Fruit fly (Drosophila melanogaster) whole organism, embryonic: ENCODE data around the gene CG10345.

Source experiments
- Abd-B ChIP-seq: fragments of 200-800 bp; sonication (Bioruptor generic); optimal IDR thresholded peaks from 2 replicates; lab custom pipeline; 2018; ENCODE audit warnings: missing biosample characterization, mild to moderate bottlenecking, missing genetic modification characterization, moderate library complexity
- CG1024 ChIP-seq: fragments of 200-800 bp; sonication (Bioruptor generic); IDR thresholded peaks from 2 replicates; pipeline ENCODE4 v1.3.6; 2022; ENCODE audit warnings: missing biosample characterization, missing genetic modification characterization
- CG10366 ChIP-seq: fragments of 200-800 bp; sonication (Bioruptor generic); IDR thresholded peaks from 2 replicates; pipeline ENCODE4 v1.3.6; 2022; ENCODE audit warnings: missing biosample characterization, missing genetic modification characterization
- CG10543 ChIP-seq: fragments of 200-800 bp; sonication (Bioruptor generic); optimal IDR thresholded peaks from 3 replicates; lab custom pipeline; 2017; ENCODE audit warnings: missing biosample characterization, mild to moderate bottlenecking, missing genetic modification characterization, moderate library complexity
- CG11085 ChIP-seq: fragments of 200-800 bp; sonication (Bioruptor generic); IDR thresholded peaks from 2 replicates; pipeline ENCODE4 v1.3.6; 2022; ENCODE audit warnings: missing biosample characterization, missing genetic modification characterization
- CG11456 ChIP-seq: fragments of 200-800 bp; sonication (Bioruptor generic); IDR thresholded peaks from 3 replicates; pipeline ENCODE4 v1.3.6; 2022; ENCODE audit warnings: missing biosample characterization, missing genetic modification characterization
- CG12391 ChIP-seq: fragments of 200-800 bp; sonication (Bioruptor generic); optimal IDR thresholded peaks from 3 replicates; lab custom pipeline; 2018; ENCODE audit warnings: missing biosample characterization, mild to moderate bottlenecking, missing genetic modification characterization, moderate library complexity
- CG12769 ChIP-seq: fragments of 200-800 bp; sonication (Bioruptor generic); optimal IDR thresholded peaks from 2 replicates; lab custom pipeline; 2019; ENCODE audit warnings: missing biosample characterization, mild to moderate bottlenecking, missing genetic modification characterization, moderate library complexity
- CG14860 ChIP-seq: fragments of 200-800 bp; sonication (Bioruptor generic); IDR thresholded peaks from 3 replicates; pipeline ENCODE4 v1.3.6; 2022; ENCODE audit warnings: missing biosample characterization, missing genetic modification characterization; ENCODE audit not compliant: partially characterized antibody
- CG14965 ChIP-seq: fragments of 200-800 bp; sonication (Bioruptor generic); optimal IDR thresholded peaks from 2 replicates; lab custom pipeline; 2016; ENCODE audit warnings: missing biosample characterization, missing genetic modification characterization, borderline replicate concordance
- CG17568 ChIP-seq: fragments of 200-800 bp; sonication (Bioruptor generic); optimal IDR thresholded peaks from 2 replicates; lab custom pipeline; 2018; ENCODE audit warnings: missing biosample characterization, mild to moderate bottlenecking, missing genetic modification characterization, moderate library complexity
- CG2120 ChIP-seq: fragments of 200-800 bp; sonication (Bioruptor generic); optimal IDR thresholded peaks from 3 replicates; lab custom pipeline; 2016; ENCODE audit warnings: missing biosample characterization, missing genetic modification characterization
- CG33213 ChIP-seq: fragments of 200-800 bp; sonication (Bioruptor generic); optimal IDR thresholded peaks from 3 replicates; lab custom pipeline; 2016; ENCODE audit warnings: missing biosample characterization, missing genetic modification characterization
- CG3995 ChIP-seq: fragments of 200-800 bp; sonication (Bioruptor generic); optimal IDR thresholded peaks from 3 replicates; lab custom pipeline; 2016; ENCODE audit warnings: missing biosample characterization, missing genetic modification characterization
- CG4282 ChIP-seq: fragments of 200-800 bp; sonication (Bioruptor generic); optimal IDR thresholded peaks from 2 replicates; lab custom pipeline; 2016; ENCODE audit warnings: missing biosample characterization, missing genetic modification characterization
- CG8359 ChIP-seq: fragments of 200-800 bp; sonication (Bioruptor generic); optimal IDR thresholded peaks from 2 replicates; lab custom pipeline; 2017; ENCODE audit warnings: missing biosample characterization, mild to moderate bottlenecking, missing genetic modification characterization, borderline replicate concordance
- Dad ChIP-seq: fragments of 200-800 bp; sonication (Bioruptor generic); optimal IDR thresholded peaks from 3 replicates; lab custom pipeline; 2016; ENCODE audit warnings: missing biosample characterization, missing genetic modification characterization
- Dll ChIP-seq: fragments of 200-800 bp; sonication (Bioruptor generic); IDR thresholded peaks from 4 replicates; pipeline ENCODE4 v1.3.6; 2022; ENCODE audit warnings: missing biosample characterization, missing genetic modification characterization; ENCODE audit not compliant: partially characterized antibody
- Doc3 ChIP-seq: fragments of 200-800 bp; sonication (Bioruptor generic); IDR thresholded peaks from 3 replicates; pipeline ENCODE4 v1.3.6; 2022; ENCODE audit warnings: missing biosample characterization, missing genetic modification characterization; ENCODE audit not compliant: partially characterized antibody
- Drgx ChIP-seq: fragments of 200-800 bp; sonication (Bioruptor generic); IDR thresholded peaks from 2 replicates; pipeline ENCODE4 v1.3.6; 2022; ENCODE audit warnings: missing biosample characterization, missing genetic modification characterization
- HHEX ChIP-seq: fragments of 200-800 bp; sonication (Bioruptor generic); optimal IDR thresholded peaks from 3 replicates; lab custom pipeline; 2017; ENCODE audit warnings: missing biosample characterization, mild to moderate bottlenecking, missing genetic modification characterization, missing genetic modification reagents
- HLHmδ ChIP-seq: fragments of 200-800 bp; sonication (Bioruptor generic); optimal IDR thresholded peaks from 2 replicates; lab custom pipeline; 2018; ENCODE audit warnings: missing biosample characterization, mild to moderate bottlenecking, missing genetic modification characterization, moderate library complexity
- Hmr ChIP-seq: fragments of 200-800 bp; sonication (Bioruptor generic); optimal IDR thresholded peaks from 3 replicates; lab custom pipeline; 2017; ENCODE audit warnings: mild to moderate bottlenecking, missing biosample characterization, missing genetic modification reagents, missing genetic modification characterization
- Kr ChIP-seq: fragments of 200-800 bp; sonication (Bioruptor generic); optimal IDR thresholded peaks from 2 replicates; lab custom pipeline; 2017; ENCODE audit warnings: missing biosample characterization, mild to moderate bottlenecking, missing genetic modification characterization
- Lhr ChIP-seq: fragments of 200-800 bp; sonication (Bioruptor generic); optimal IDR thresholded peaks from 3 replicates; lab custom pipeline; 2017; ENCODE audit warnings: mild to moderate bottlenecking, missing biosample characterization, missing genetic modification reagents, missing genetic modification characterization
- Optix ChIP-seq: fragments of 200-800 bp; sonication (Bioruptor generic); IDR thresholded peaks from 3 replicates; pipeline ENCODE4 v1.3.6; 2022; ENCODE audit warnings: missing biosample characterization, missing genetic modification characterization
- Sry-β ChIP-seq: fragments of 200-800 bp; sonication (Bioruptor generic); optimal IDR thresholded peaks from 2 replicates; lab custom pipeline; 2018; ENCODE audit warnings: missing biosample characterization, mild to moderate bottlenecking, missing genetic modification characterization, moderate library complexity
- Stat92E ChIP-seq, 3 experiments: fragments of >200 bp in 2 of 3; fragments of 200-800 bp in 1 of 3; sonication (Bioruptor generic) in 1 of 3; optimal IDR thresholded peaks; 2 replicates each; lab custom pipeline; 2017 to 2019; ENCODE audit warnings: missing biosample characterization in 3 of 3, missing genetic modification characterization in 3 of 3, mild to moderate bottlenecking in 1 of 3, moderate library complexity in 1 of 3
- ac ChIP-seq: fragments of 200-800 bp; sonication (Bioruptor generic); optimal IDR thresholded peaks from 3 replicates; lab custom pipeline; 2017; ENCODE audit warnings: missing biosample characterization, mild to moderate bottlenecking, missing genetic modification characterization
- bsh ChIP-seq, 2 experiments: fragments of 200-800 bp; sonication (Bioruptor generic); optimal IDR thresholded peaks; 2 replicates each; lab custom pipeline; 2017 to 2018; ENCODE audit warnings: mild to moderate bottlenecking in 2 of 2, missing biosample characterization in 2 of 2, missing genetic modification characterization in 2 of 2, moderate library complexity in 1 of 2
- btn ChIP-seq: fragments of 200-800 bp; sonication (Bioruptor generic); optimal IDR thresholded peaks from 2 replicates; lab custom pipeline; 2016; ENCODE audit warnings: missing biosample characterization, missing genetic modification characterization
- dysf ChIP-seq: fragments of 200-800 bp; sonication (Bioruptor generic); IDR thresholded peaks from 3 replicates; pipeline ENCODE4 v1.3.6; 2022; ENCODE audit warnings: missing biosample characterization, missing genetic modification characterization
- emc ChIP-seq: fragments of 200-800 bp; sonication (Bioruptor generic); optimal IDR thresholded peaks from 2 replicates; lab custom pipeline; 2016; ENCODE audit warnings: missing biosample characterization, missing genetic modification characterization
- ftz-f1 ChIP-seq: fragments of 200-800 bp; sonication (Bioruptor generic); optimal IDR thresholded peaks from 2 replicates; lab custom pipeline; 2016; ENCODE audit warnings: missing biosample characterization, missing genetic modification characterization
- gem ChIP-seq: fragments of 200-800 bp; sonication (Bioruptor generic); optimal IDR thresholded peaks from 2 replicates; lab custom pipeline; 2019; ENCODE audit warnings: missing biosample characterization, mild to moderate bottlenecking, missing genetic modification characterization, moderate library complexity
- kni ChIP-seq: fragments of 200-800 bp; sonication (Bioruptor generic); optimal IDR thresholded peaks from 3 replicates; lab custom pipeline; 2017; ENCODE audit warnings: mild to moderate bottlenecking, missing biosample characterization, missing genetic modification reagents, missing genetic modification characterization
- knrl ChIP-seq: fragments of 200-800 bp; sonication (Bioruptor generic); IDR thresholded peaks from 3 replicates; pipeline ENCODE4 v1.3.6; 2022; ENCODE audit warnings: missing biosample characterization, missing genetic modification characterization; ENCODE audit not compliant: partially characterized antibody
- org-1 ChIP-seq: fragments of 200-800 bp; sonication (Bioruptor generic); optimal IDR thresholded peaks from 2 replicates; lab custom pipeline; 2017; ENCODE audit warnings: missing biosample characterization, missing genetic modification characterization
- otp ChIP-seq: fragments of 200-800 bp; sonication (Bioruptor generic); IDR thresholded peaks from 3 replicates; pipeline ENCODE4, ENCODE4 v1.3.6; 2022; ENCODE audit warnings: missing biosample characterization, missing genetic modification characterization
- pho ChIP-seq: fragments of 200-800 bp; sonication (Bioruptor generic); optimal IDR thresholded peaks from 2 replicates; lab custom pipeline; 2016; ENCODE audit warnings: missing biosample characterization, missing genetic modification characterization
- pnt ChIP-seq: fragments of 200-800 bp; sonication (Bioruptor generic); optimal IDR thresholded peaks from 3 replicates; lab custom pipeline; 2016; ENCODE audit warnings: missing biosample characterization, missing genetic modification characterization
- psq ChIP-seq: fragments of 200-800 bp; sonication (Bioruptor generic); optimal IDR thresholded peaks from 2 replicates; lab custom pipeline; 2017; ENCODE audit warnings: missing biosample characterization, missing genetic modification characterization
- salm ChIP-seq: fragments of 200-800 bp; sonication (Bioruptor generic); optimal IDR thresholded peaks from 2 replicates; lab custom pipeline; 2018; ENCODE audit warnings: missing biosample characterization, mild to moderate bottlenecking, missing genetic modification characterization
- tap ChIP-seq: fragments of 200-800 bp; optimal IDR thresholded peaks from 3 replicates; lab custom pipeline; 2019; ENCODE audit warnings: missing biosample characterization, mild to moderate bottlenecking, missing genetic modification characterization, moderate library complexity
- trem ChIP-seq: fragments of 200-800 bp; optimal IDR thresholded peaks from 3 replicates; lab custom pipeline; 2019; ENCODE audit warnings: missing biosample characterization, mild to moderate bottlenecking, missing genetic modification characterization, moderate library complexity
- twi ChIP-seq: fragments of 200-800 bp; optimal IDR thresholded peaks from 2 replicates; lab custom pipeline; 2019; ENCODE audit warnings: missing biosample characterization, mild to moderate bottlenecking, missing genetic modification characterization, moderate library complexity
- wor ChIP-seq: fragments of 200-800 bp; sonication (Bioruptor generic); IDR thresholded peaks from 2 replicates; pipeline ENCODE4 v1.3.6; 2022; ENCODE audit warnings: missing biosample characterization, missing genetic modification characterization
- zen ChIP-seq: fragments of 200-800 bp; sonication (Bioruptor generic); optimal IDR thresholded peaks from 3 replicates; lab custom pipeline; 2018; ENCODE audit warnings: missing biosample characterization, mild to moderate bottlenecking, missing genetic modification characterization, moderate library complexity

The CG10345 gene

dm6 chr3R:16551680-16552627 lies 52.7 kb downstream of the CG10345 start (continued):
- TF ChIP-seq Sry-β = no peak
- peak; percentile 91 for TF ChIP-seq HLHmδ (GFP tag; lab: Kevin White, UChicago)
- TF ChIP-seq CG4282 = no peak
- no peak for TF ChIP-seq pnt (GFP tag; lab: Kevin White, UChicago)
- no peak for TF ChIP-seq CG14860
- TF ChIP-seq org-1 (GFP tag; lab: Kevin White, UChicago) = no peak
- TF ChIP-seq salm (tag; lab: Kevin White, UChicago) = no peak
- TF ChIP-seq gem (tag; lab: Kevin White, UChicago) = no peak
- TF ChIP-seq btn (GFP tag; lab: Kevin White, UChicago) = no peak
- TF ChIP-seq CG3995 = no peak
- no peak for TF ChIP-seq otp (GFP tag; lab: Robert Waterston, UW)
- TF ChIP-seq Abd-B (GFP tag; lab: Kevin White, UChicago) = no peak
- TF ChIP-seq CG33213 = no peak
- TF ChIP-seq Dad (GFP tag; lab: Kevin White, UChicago) = no peak
- TF ChIP-seq ftz-f1 (GFP tag; lab: Kevin White, UChicago) = no peak
- no peak for TF ChIP-seq bsh (GFP tag; optimal IDR thresholded peaks at IDR 0.05; lab: Kevin White, UChicago)
- TF ChIP-seq CG8359 = no peak
- no peak for TF ChIP-seq CG2120 (GFP tag; lab: Kevin White, UChicago)
- TF ChIP-seq kni (GFP tag; lab: Kevin White, UChicago) = peak; percentile 93
- TF ChIP-seq Drgx (GFP tag; lab: Robert Waterston, UW) = no peak
- TF ChIP-seq CG11085 = no peak
- TF ChIP-seq Optix (GFP tag; lab: Robert Waterston, UW) = 0 out of 3 replicates have a peak, but pooled peaks have one; percentile 32
- no peak for TF ChIP-seq emc (GFP tag; lab: Kevin White, UChicago)
- TF ChIP-seq tap = no peak
- peak; percentile 47 for TF ChIP-seq twi
- TF ChIP-seq Dll (GFP tag; lab: Robert Waterston, UW) = no peak
- peak; percentile 100 for TF ChIP-seq zen (tag; lab: Kevin White, UChicago)
- TF ChIP-seq CG12391 (tag; lab: Kevin White, UChicago) = no peak
- no peak for TF ChIP-seq psq
- TF ChIP-seq Hmr (GFP tag; lab: Kevin White, UChicago) = no peak
- TF ChIP-seq CG11456 (GFP tag; lab: Robert Waterston, UW) = no peak
- TF ChIP-seq HHEX (GFP tag; lab: Kevin White, UChicago) = no peak
- no peak for TF ChIP-seq trem (tag; lab: Kevin White, UChicago)
- peak; percentile 12 for TF ChIP-seq CG10543 (GFP tag; lab: Kevin White, UChicago)
- TF ChIP-seq Stat92E (GFP tag; optimal IDR thresholded peaks at IDR 0.05; lab: Kevin White, UChicago) = peak in 1 of 3 experiments; percentile 50
- TF ChIP-seq wor (GFP tag; lab: Robert Waterston, UW) = no peak
- TF ChIP-seq Doc3 = no peak
- peak; percentile 4 for TF ChIP-seq CG12769 (tag; lab: Kevin White, UChicago)
- peak; percentile 54 for TF ChIP-seq Kr (GFP tag; lab: Kevin White, UChicago)
- no peak for TF ChIP-seq CG17568
- no peak for TF ChIP-seq CG10366 (GFP tag; lab: Robert Waterston, UW)
- TF ChIP-seq Lhr = no peak
- TF ChIP-seq CG1024 = no peak
- TF ChIP-seq pho = no peak
- peak; percentile 67 for TF ChIP-seq ac
- no peak for TF ChIP-seq CG14965 (GFP tag; lab: Kevin White, UChicago)
- no peak for TF ChIP-seq dysf (GFP tag; lab: Robert Waterston, UW)
- TF ChIP-seq knrl (GFP tag; lab: Robert Waterston, UW) = no peak
